Fruit fly (Drosophila melanogaster): ENCODE measurements around the gene Kul.

The Kul gene

DNA sequence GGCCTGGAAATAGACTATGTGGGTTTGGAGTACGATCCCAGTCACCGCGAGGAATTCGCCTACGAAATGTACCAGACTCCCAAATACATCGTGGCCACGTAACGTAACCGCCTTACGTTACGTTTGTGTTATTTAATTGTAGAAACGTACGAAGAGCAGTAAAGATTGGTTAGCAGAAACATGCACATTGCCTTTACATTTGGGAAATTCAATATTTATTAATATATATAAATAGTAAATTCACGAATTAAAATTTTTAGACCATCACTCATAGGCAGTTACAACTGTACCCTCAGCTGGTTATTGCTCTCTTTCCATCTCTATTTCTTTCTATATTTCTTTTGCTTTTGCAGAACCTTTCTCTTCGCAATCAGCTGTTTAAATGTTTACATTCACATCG, 12.3 kb downstream of the Kul start, which contains the start of gene Gnpnat (continued):
- no peak for TF ChIP-seq ssp (GFP tag; IDR thresholded peaks at IDR 0.05)
- TF ChIP-seq CG17328 (GFP tag; IDR thresholded peaks at IDR 0.05), result no peak
- no peak for TF ChIP-seq ems (GFP tag; optimal IDR thresholded peaks at IDR 0.05)
- TF ChIP-seq sens-2 (GFP tag; IDR thresholded peaks at IDR 0.05), result no peak
- TF ChIP-seq CG18599 (GFP tag; optimal IDR thresholded peaks at IDR 0.05), result peak; percentile 81
- no peak for TF ChIP-seq CG3847 (GFP tag; IDR thresholded peaks at IDR 0.05)
- TF ChIP-seq sisA (GFP tag; IDR thresholded peaks at IDR 0.05), result no peak
- no peak for TF ChIP-seq TFAM (GFP tag; optimal IDR thresholded peaks at IDR 0.05)
- TF ChIP-seq dan (GFP tag; IDR thresholded peaks at IDR 0.05), result no peak
- TF ChIP-seq Dref (GFP tag; IDR thresholded peaks at IDR 0.05), result no peak
- TF ChIP-seq seq (GFP tag; IDR thresholded peaks at IDR 0.05), result no peak
- TF ChIP-seq Chrac-16 (GFP tag; optimal IDR thresholded peaks at IDR 0.05), result peak; percentile 5
- peak; percentile 32 for TF ChIP-seq CG1602 (GFP tag; optimal IDR thresholded peaks at IDR 0.05)
- no peak for TF ChIP-seq HLHmδ (GFP tag; optimal IDR thresholded peaks at IDR 0.05)
- peak; percentile 71 for TF ChIP-seq CG2678 (tag; optimal IDR thresholded peaks at IDR 0.05)
- TF ChIP-seq ab (GFP tag; optimal IDR thresholded peaks at IDR 0.05), result no peak
- TF ChIP-seq salm (tag; optimal IDR thresholded peaks at IDR 0.05), result peak; percentile 47
- peak; percentile 45 for TF ChIP-seq CoRest (tag; optimal IDR thresholded peaks at IDR 0.05)
- no peak for TF ChIP-seq p53 (GFP tag; optimal IDR thresholded peaks at IDR 0.05)
- peak; percentile 58 for TF ChIP-seq CG2120 (GFP tag; optimal IDR thresholded peaks at IDR 0.05)
- peak; percentile 55 for TF ChIP-seq CG12659 (GFP tag; optimal IDR thresholded peaks at IDR 0.05)
- no peak for TF ChIP-seq CG2129 (GFP tag; IDR thresholded peaks at IDR 0.05; ENCODE audit: partially characterized antibody)
- no peak for TF ChIP-seq CG8478 (optimal IDR thresholded peaks at IDR 0.05)
- TF ChIP-seq CG13775 (GFP tag; optimal IDR thresholded peaks at IDR 0.05), result peak; percentile 52
- TF ChIP-seq chinmo (GFP tag; IDR thresholded peaks at IDR 0.05; ENCODE audit: partially characterized antibody), result no peak
- no peak for TF ChIP-seq CG4730 (GFP tag; IDR thresholded peaks at IDR 0.05)
- no peak for TF ChIP-seq trh (GFP tag; optimal IDR thresholded peaks at IDR 0.05)
- TF ChIP-seq exex (tag; optimal IDR thresholded peaks at IDR 0.05), result no peak
- TF ChIP-seq Oli (tag; optimal IDR thresholded peaks at IDR 0.05), result peak; percentile 48
- no peak for TF ChIP-seq otp (GFP tag; IDR thresholded peaks at IDR 0.05)
- peak; percentile 48 for TF ChIP-seq CG17385 (GFP tag; optimal IDR thresholded peaks at IDR 0.05)
- TF ChIP-seq C15 (GFP tag; IDR thresholded peaks at IDR 0.05), result no peak
- no peak for TF ChIP-seq CG3726 (GFP tag; IDR thresholded peaks at IDR 0.05)
- TF ChIP-seq scrt (GFP tag; optimal IDR thresholded peaks at IDR 0.05), result peak; percentile 26
- peak; percentile 19 for TF ChIP-seq tin (GFP tag; optimal IDR thresholded peaks at IDR 0.05)
- TF ChIP-seq CG18764 (GFP tag; optimal IDR thresholded peaks at IDR 0.05), result no peak
- peak in 1 of 2 experiments; percentile 25 for TF ChIP-seq Eip74EF (GFP tag; optimal IDR thresholded peaks at IDR 0.05)
- TF ChIP-seq kni (GFP tag; optimal IDR thresholded peaks at IDR 0.05), result no peak
- no peak for TF ChIP-seq Hmx (GFP tag; optimal IDR thresholded peaks at IDR 0.05)
- no peak for TF ChIP-seq CG17802 (tag; optimal IDR thresholded peaks at IDR 0.05)
- TF ChIP-seq CG8281 (tag; optimal IDR thresholded peaks at IDR 0.05), result no peak
- no peak for TF ChIP-seq NK7.1 (GFP tag; optimal IDR thresholded peaks at IDR 0.05)
- no peak for TF ChIP-seq repo (GFP tag; optimal IDR thresholded peaks at IDR 0.05)
- peak; percentile 74 for TF ChIP-seq CG1603 (tag; optimal IDR thresholded peaks at IDR 0.05)
- TF ChIP-seq CG18476 (GFP tag; optimal IDR thresholded peaks at IDR 0.05), result peak; percentile 18
- no peak for TF ChIP-seq vvl (GFP tag; IDR thresholded peaks at IDR 0.05)
- TF ChIP-seq grn (GFP tag; optimal IDR thresholded peaks at IDR 0.05), result no peak
- peak; percentile 36 for TF ChIP-seq cwo (GFP tag; optimal IDR thresholded peaks at IDR 0.05)
- no peak for TF ChIP-seq CG18011 (GFP tag; optimal IDR thresholded peaks at IDR 0.05)
- peak; percentile 63 for TF ChIP-seq dmrt99B (tag; optimal IDR thresholded peaks at IDR 0.05)
- TF ChIP-seq ken (GFP tag; IDR thresholded peaks at IDR 0.05), result no peak
- TF ChIP-seq CG18619 (GFP tag; optimal IDR thresholded peaks at IDR 0.05), result no peak

Measured in whole organism, embryonic.